Fruit fly (Drosophila melanogaster): ENCODE results near the gene TTLL15.

The TTLL15 gene

DNA sequence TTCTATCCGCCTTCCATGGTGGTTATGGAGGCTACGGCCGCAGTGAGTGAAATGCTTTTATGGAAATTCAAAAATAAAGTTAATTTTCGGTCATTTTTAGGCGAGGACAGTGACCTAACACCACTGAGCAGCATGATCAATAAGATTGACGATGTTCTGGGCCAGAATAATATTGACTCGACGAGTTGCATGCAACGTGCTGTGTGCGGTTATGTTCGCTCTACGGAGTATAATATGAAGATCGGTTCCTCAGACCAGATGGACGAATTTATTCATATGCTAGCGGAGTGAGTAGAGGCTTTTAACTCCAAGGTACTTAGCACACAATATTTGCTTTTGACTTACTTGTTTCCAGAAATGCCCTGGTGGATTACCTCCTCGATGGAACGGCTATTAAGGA lies 34.9 kb upstream of the TTLL15 start:
- TF ChIP-seq CG14711 (tag; optimal IDR thresholded peaks at IDR 0.05) (no peak), Crg-1 (GFP tag; optimal IDR thresholded peaks at IDR 0.05) (no peak), Clk (GFP tag; optimal IDR thresholded peaks at IDR 0.05) (no peak), ovo (GFP tag; optimal IDR thresholded peaks at IDR 0.05) (no peak), CG1620 (GFP tag; optimal IDR thresholded peaks at IDR 0.05) (no peak), CG5204 (GFP tag; optimal IDR thresholded peaks at IDR 0.05) (no peak), CG11617 (GFP tag; optimal IDR thresholded peaks at IDR 0.05) (no peak), tj (GFP tag; optimal IDR thresholded peaks at IDR 0.05) (no peak)

DNA sequence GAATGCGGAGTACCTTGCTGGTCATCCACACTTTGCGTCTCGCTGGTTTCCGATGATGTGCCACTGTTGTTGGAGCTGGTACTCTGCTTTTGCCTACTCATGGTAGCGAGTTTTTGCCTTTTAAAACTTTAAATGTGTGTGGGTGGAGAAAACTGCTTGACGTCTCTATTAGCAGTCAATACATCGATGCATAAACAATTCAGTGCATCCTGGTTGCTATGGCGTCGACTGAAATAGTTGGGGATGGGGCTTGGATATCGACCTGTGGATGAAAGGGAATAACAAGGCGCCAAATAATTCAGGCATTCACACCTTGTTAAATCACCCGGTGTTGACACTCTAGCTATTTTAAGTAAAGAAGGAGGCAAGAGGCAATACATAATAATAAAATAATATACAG lies 32.9 kb upstream of the TTLL15 start, which contains the start of gene CG42633:
Gene CG42633 (minus strand): TSS at position 101 of the 400 bp plus-strand sequence.
- TF ChIP-seq toe (GFP tag; optimal IDR thresholded peaks at IDR 0.05) (no peak), ovo (GFP tag; optimal IDR thresholded peaks at IDR 0.05) (no peak), Clk (GFP tag; optimal IDR thresholded peaks at IDR 0.05) (no peak), kay (GFP tag; ENCODE audit: borderline replicate concordance) (no peak), pad (GFP tag; optimal IDR thresholded peaks at IDR 0.05) (no peak), CG7045 (GFP tag; optimal IDR thresholded peaks at IDR 0.05) (no peak), Mnt (GFP tag; optimal IDR thresholded peaks at IDR 0.05) (no peak), CG5204 (GFP tag; optimal IDR thresholded peaks at IDR 0.05) (no peak), CG14711 (tag; optimal IDR thresholded peaks at IDR 0.05) (no peak), CG12768 (GFP tag; optimal IDR thresholded peaks at IDR 0.05) (no peak), cnc (optimal IDR thresholded peaks at IDR 0.05) (no peak), Crg-1 (GFP tag; optimal IDR thresholded peaks at IDR 0.05) (no peak)

DNA sequence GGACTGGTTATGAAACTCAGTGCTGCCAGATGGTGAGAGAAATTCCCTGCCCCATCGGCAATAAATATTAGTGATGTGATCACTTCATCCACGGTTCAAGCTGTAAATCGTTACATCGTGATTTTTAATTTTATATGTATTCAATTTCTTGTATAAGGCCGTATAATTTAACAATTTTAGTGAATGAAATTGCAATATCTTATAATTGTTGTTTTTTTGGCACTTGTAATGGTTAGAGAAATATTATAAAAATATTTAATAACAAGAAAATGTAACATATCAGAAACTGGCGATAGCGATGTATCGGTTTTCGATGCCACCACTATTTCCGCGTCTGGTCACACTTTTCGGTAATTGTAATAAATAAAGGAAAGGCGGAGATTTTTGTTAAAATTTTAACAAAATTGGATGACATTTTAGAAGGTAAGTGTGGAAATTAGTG lies 31.0 kb upstream of the TTLL15 start, which contains the start of the genes mRpL37 and Rbp1:
Gene mRpL37 (minus strand): TSS at position 35 of the 442 bp plus-strand sequence.
Gene Rbp1 (plus strand): TSS at position 326 of the 442 bp plus-strand sequence.
- TF ChIP-seq cic (GFP tag; optimal IDR thresholded peaks at IDR 0.05) (no peak), CG33017 (tag; optimal IDR thresholded peaks at IDR 0.05) (peak; percentile 13), ovo (GFP tag; optimal IDR thresholded peaks at IDR 0.05) (peak; percentile 59), Mnt (GFP tag; optimal IDR thresholded peaks at IDR 0.05) (peak; percentile 69), CG5204 (GFP tag; optimal IDR thresholded peaks at IDR 0.05) (peak; percentile 57), tj (GFP tag; optimal IDR thresholded peaks at IDR 0.05) (peak; percentile 71), CG14711 (tag; optimal IDR thresholded peaks at IDR 0.05) (peak; percentile 71), CG11617 (GFP tag; optimal IDR thresholded peaks at IDR 0.05) (peak; percentile 71), Hr96 (GFP tag; optimal IDR thresholded peaks at IDR 0.05) (no peak), kay (GFP tag; ENCODE audit: borderline replicate concordance) (peak; percentile 75), CG7045 (GFP tag; optimal IDR thresholded peaks at IDR 0.05) (peak; percentile 71), cnc (optimal IDR thresholded peaks at IDR 0.05) (no peak), Crg-1 (GFP tag; optimal IDR thresholded peaks at IDR 0.05) (peak; percentile 56), CG1620 (GFP tag; optimal IDR thresholded peaks at IDR 0.05) (peak; percentile 73), CG12768 (GFP tag; optimal IDR thresholded peaks at IDR 0.05) (peak; percentile 62), toe (GFP tag; optimal IDR thresholded peaks at IDR 0.05) (peak; percentile 85), CG7101 (tag; optimal IDR thresholded peaks at IDR 0.05) (peak; percentile 73), Clk (GFP tag; optimal IDR thresholded peaks at IDR 0.05) (peak; percentile 28), pad (GFP tag; optimal IDR thresholded peaks at IDR 0.05) (peak; percentile 60), bab1 (GFP tag; optimal IDR thresholded peaks at IDR 0.05) (peak; percentile 77)

DNA sequence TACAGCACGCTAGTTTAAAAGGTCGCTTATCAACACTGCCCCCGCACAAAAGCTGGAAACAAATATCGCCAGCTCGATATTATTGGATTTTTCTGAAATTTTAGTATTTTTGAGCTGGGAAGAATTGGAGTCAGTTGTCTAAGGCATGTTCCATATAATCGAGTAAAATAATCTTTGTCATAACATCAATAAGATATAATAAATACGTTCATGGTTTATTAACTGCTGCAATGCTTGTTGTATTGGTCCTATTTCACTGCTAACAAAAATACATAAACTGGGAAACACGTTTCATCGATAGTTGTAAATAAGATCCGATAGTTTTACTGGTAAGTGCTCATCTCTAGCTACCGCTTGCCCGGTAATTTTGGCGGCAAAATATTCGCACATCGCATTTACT lies 26.9 kb upstream of the TTLL15 start, which contains the start of the genes Art1 and Mcm5:
Gene Art1 (minus strand): TSS at position 41 of the 400 bp plus-strand sequence.
Gene Mcm5 (plus strand): TSS at position 339 of the 400 bp plus-strand sequence.
- TF ChIP-seq bab1 (GFP tag; optimal IDR thresholded peaks at IDR 0.05) (peak; percentile 47), ovo (GFP tag; optimal IDR thresholded peaks at IDR 0.05) (no peak), CG7101 (tag; optimal IDR thresholded peaks at IDR 0.05) (peak; percentile 33), Clk (GFP tag; optimal IDR thresholded peaks at IDR 0.05) (peak; percentile 5), CG7045 (GFP tag; optimal IDR thresholded peaks at IDR 0.05) (peak; percentile 47), pad (GFP tag; optimal IDR thresholded peaks at IDR 0.05) (peak; percentile 58), Crg-1 (GFP tag; optimal IDR thresholded peaks at IDR 0.05) (peak; percentile 59), Hr96 (GFP tag; optimal IDR thresholded peaks at IDR 0.05) (peak; percentile 69), CG1620 (GFP tag; optimal IDR thresholded peaks at IDR 0.05) (peak; percentile 76), toe (GFP tag; optimal IDR thresholded peaks at IDR 0.05) (peak; percentile 73), cnc (optimal IDR thresholded peaks at IDR 0.05) (no peak), cic (GFP tag; optimal IDR thresholded peaks at IDR 0.05) (no peak), kay (GFP tag; ENCODE audit: borderline replicate concordance) (peak; percentile 39), CG12768 (GFP tag; optimal IDR thresholded peaks at IDR 0.05) (peak; percentile 2), CG14711 (tag; optimal IDR thresholded peaks at IDR 0.05) (peak; percentile 38), tj (GFP tag; optimal IDR thresholded peaks at IDR 0.05) (no peak), CG33017 (tag; optimal IDR thresholded peaks at IDR 0.05) (no peak), CG5204 (GFP tag; optimal IDR thresholded peaks at IDR 0.05) (peak; percentile 66), CG11617 (GFP tag; optimal IDR thresholded peaks at IDR 0.05) (peak; percentile 45), Mnt (GFP tag; optimal IDR thresholded peaks at IDR 0.05) (peak; percentile 75)

DNA sequence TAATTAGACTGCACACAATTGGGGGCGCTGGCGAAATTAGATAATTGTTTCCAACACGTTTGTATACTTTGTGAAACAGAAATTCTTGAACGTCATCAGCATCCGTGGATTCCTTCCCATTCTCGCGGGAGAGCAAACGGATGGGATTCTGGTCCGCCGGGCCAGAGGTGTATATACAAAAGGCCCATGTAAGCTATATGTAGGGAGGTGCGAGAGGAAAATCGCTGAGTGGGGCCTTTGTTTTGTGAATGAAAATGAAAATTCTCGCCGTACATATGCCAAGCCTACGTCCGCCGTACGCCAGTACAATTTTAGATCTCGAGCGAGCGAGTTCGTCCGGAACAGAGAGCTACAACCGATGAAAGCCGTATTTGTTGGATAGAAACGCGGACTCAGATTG lies 22.5 kb upstream of the TTLL15 start, which contains the start of gene CG14687:
Gene CG14687 (plus strand): TSS at position 301 of the 400 bp plus-strand sequence.
- TF ChIP-seq Clk (GFP tag; optimal IDR thresholded peaks at IDR 0.05) (no peak), bab1 (GFP tag; optimal IDR thresholded peaks at IDR 0.05) (no peak), CG11617 (GFP tag; optimal IDR thresholded peaks at IDR 0.05) (no peak), CG7045 (GFP tag; optimal IDR thresholded peaks at IDR 0.05) (no peak), tj (GFP tag; optimal IDR thresholded peaks at IDR 0.05) (no peak), CG7101 (tag; optimal IDR thresholded peaks at IDR 0.05) (no peak), cic (GFP tag; optimal IDR thresholded peaks at IDR 0.05) (no peak), ovo (GFP tag; optimal IDR thresholded peaks at IDR 0.05) (no peak), Hr96 (GFP tag; optimal IDR thresholded peaks at IDR 0.05) (no peak), toe (GFP tag; optimal IDR thresholded peaks at IDR 0.05) (no peak), CG1620 (GFP tag; optimal IDR thresholded peaks at IDR 0.05) (no peak), CG14711 (tag; optimal IDR thresholded peaks at IDR 0.05) (no peak)

DNA sequence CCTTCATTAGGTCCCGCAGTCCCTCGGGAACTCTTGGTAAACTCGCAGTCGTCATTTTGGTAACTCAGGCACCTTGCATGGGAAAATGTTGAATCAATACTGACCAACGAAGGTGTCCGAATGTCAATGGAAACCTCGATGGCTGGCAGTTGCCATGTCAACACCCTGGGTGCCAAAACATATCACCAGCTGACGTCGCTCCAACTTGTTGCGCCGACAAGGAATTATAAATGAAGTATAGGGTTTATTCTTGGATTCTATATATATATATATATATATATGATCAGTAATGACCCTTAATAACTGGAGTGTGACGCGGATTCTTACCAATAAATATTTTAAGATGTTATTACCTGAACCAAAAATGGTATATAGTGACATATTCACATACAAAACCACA lies 11.2 kb upstream of the TTLL15 start, which contains the start of gene CG14692:
Gene CG14692 (minus strand): TSS at position 101 of the 400 bp plus-strand sequence.
- TF ChIP-seq cnc (optimal IDR thresholded peaks at IDR 0.05) (no peak), Clk (GFP tag; optimal IDR thresholded peaks at IDR 0.05) (no peak), cic (GFP tag; optimal IDR thresholded peaks at IDR 0.05) (no peak), Hr96 (GFP tag; optimal IDR thresholded peaks at IDR 0.05) (no peak), CG5204 (GFP tag; optimal IDR thresholded peaks at IDR 0.05) (no peak), kay (GFP tag; ENCODE audit: borderline replicate concordance) (no peak), CG12768 (GFP tag; optimal IDR thresholded peaks at IDR 0.05) (no peak), Mnt (GFP tag; optimal IDR thresholded peaks at IDR 0.05) (no peak), ovo (GFP tag; optimal IDR thresholded peaks at IDR 0.05) (no peak), toe (GFP tag; optimal IDR thresholded peaks at IDR 0.05) (no peak), pad (GFP tag; optimal IDR thresholded peaks at IDR 0.05) (no peak)

All from whole organism, adult.